Worm (Caenorhabditis elegans): ENCODE measurements around the gene glr-4.

Gene glr-4

ce11 chrII:7755116-7755571, 39.0 kb downstream of the glr-4 start, which contains the start of the genes B0228.6 and B0228.1:
TSS of gene B0228.6 (minus strand) at chrII:7755166.
TSS of gene B0228.1 (plus strand) at chrII:7755343.
- peak in 1 of 2 experiments; percentile 38 for TF ChIP-seq lsy-2 (tag; optimal IDR thresholded peaks at IDR 0.05)
- peak; percentile 76 for TF ChIP-seq C34F6.9 (tag; optimal IDR thresholded peaks at IDR 0.05)
- no peak for TF ChIP-seq ztf-11 (tag; optimal IDR thresholded peaks at IDR 0.05)

DNA sequence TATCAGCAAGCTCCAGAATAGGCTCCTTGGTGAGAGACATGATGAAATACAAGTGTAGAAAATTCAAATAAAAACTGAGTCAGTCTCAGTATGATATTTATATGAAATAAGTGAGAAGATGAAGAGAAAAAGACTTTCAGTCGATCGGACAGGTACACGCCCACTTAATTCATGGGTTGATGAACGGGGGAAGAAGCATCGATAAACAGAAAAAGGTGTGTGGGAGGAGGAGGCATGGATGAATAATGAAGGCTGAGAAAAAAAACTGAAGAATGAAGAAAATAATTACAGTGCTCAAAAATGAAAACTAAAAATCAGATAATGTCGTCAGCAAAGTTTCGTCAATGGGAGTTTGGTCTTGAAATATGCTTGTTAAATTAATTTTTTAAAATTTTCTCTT, 40.6 kb downstream of the glr-4 start, which contains the start of gene trx-1:
trx-1 (minus strand) TSS at position 101 of the 400 bp plus-strand sequence.
- TF ChIP-seq mab-5 (tag; optimal IDR thresholded peaks at IDR 0.05) (no peak), crh-2 (tag; optimal IDR thresholded peaks at IDR 0.05) (no peak), elt-3 (tag; optimal IDR thresholded peaks at IDR 0.05) (no peak), R02D3.7 (tag; optimal IDR thresholded peaks at IDR 0.05) (no peak), lin-39 (tag; optimal IDR thresholded peaks at IDR 0.05) (no peak), unc-62 (GFP tag; optimal IDR thresholded peaks at IDR 0.05) (no peak), ZK546.5 (tag; optimal IDR thresholded peaks at IDR 0.05) (no peak), mbf-1 (tag; optimal IDR thresholded peaks at IDR 0.05) (no peak), nhr-237 (tag; optimal IDR thresholded peaks at IDR 0.05) (no peak), elt-1 (tag; optimal IDR thresholded peaks at IDR 0.05) (no peak), sma-3 (GFP tag; optimal IDR thresholded peaks at IDR 0.05) (no peak), mdl-1 (tag; optimal IDR thresholded peaks at IDR 0.05) (no peak)

- TF ChIP-seq elt-1 (tag; optimal IDR thresholded peaks at IDR 0.05): no peak
These were observed 57.4 kb downstream of the glr-4 start for ce11 chrII:7736725-7737124.
